Worm (Caenorhabditis elegans) whole organism, L2 larva: ENCODE data around the gene cyp-34A1.

Experiments
- R02D3.7 ChIP-seq: fragments of 150-350 bp; optimal IDR thresholded peaks from 2 replicates; lab custom pipeline; 2014; ENCODE audit warnings: missing biosample characterization, missing genetic modification characterization
- aly-2 ChIP-seq: fragments of 150-350 bp; optimal IDR thresholded peaks from 2 replicates; lab custom pipeline; 2014; ENCODE audit warnings: missing biosample characterization, missing genetic modification characterization
- blmp-1 ChIP-seq: sonication (generic microtip); optimal IDR thresholded peaks from 2 replicates; lab custom pipeline; 2017; ENCODE audit warnings: missing genetic modification characterization, mild to moderate bottlenecking, missing compliant biosample characterization, antibody characterized with exemption, moderate library complexity; ENCODE audit not compliant: insufficient read depth
- ceh-16 ChIP-seq: fragments of 150-350 bp; optimal IDR thresholded peaks from 2 replicates; lab custom pipeline; 2014; ENCODE audit warnings: missing biosample characterization, missing genetic modification characterization
- nhr-12 ChIP-seq: fragments of 150-350 bp; optimal IDR thresholded peaks from 2 replicates; lab custom pipeline; 2014; ENCODE audit warnings: missing biosample characterization, missing genetic modification characterization
- nhr-21 ChIP-seq: fragments of 150-350 bp; optimal IDR thresholded peaks from 2 replicates; lab custom pipeline; 2014; ENCODE audit warnings: missing biosample characterization, missing genetic modification characterization
- nhr-23 ChIP-seq: fragments of 150-350 bp; optimal IDR thresholded peaks from 2 replicates; lab custom pipeline; 2014; ENCODE audit warnings: missing biosample characterization, missing genetic modification reagents, missing genetic modification characterization
- nhr-25 ChIP-seq: fragments of 150-350 bp; sonication (generic microtip); optimal IDR thresholded peaks from 3 replicates; lab custom pipeline; 2014; ENCODE audit warnings: missing biosample characterization, missing genetic modification characterization
- skn-1 ChIP-seq: sonication (generic microtip); optimal IDR thresholded peaks from 2 replicates; lab custom pipeline; 2017; ENCODE audit warnings: missing biosample characterization, missing genetic modification characterization
- snpc-4 ChIP-seq: fragments of 150-350 bp; optimal IDR thresholded peaks from 2 replicates; lab custom pipeline; 2014; ENCODE audit warnings: missing biosample characterization, missing genetic modification characterization
- unc-62 ChIP-seq: fragments of 150-350 bp; optimal IDR thresholded peaks from 2 replicates; lab custom pipeline; 2014; ENCODE audit warnings: missing biosample characterization, missing genetic modification reagents, missing genetic modification characterization
- ztf-11 ChIP-seq: sonication (generic microtip); optimal IDR thresholded peaks from 2 replicates; lab custom pipeline; 2017; ENCODE audit warnings: missing biosample characterization, missing genetic modification characterization
- ztf-4 ChIP-seq: fragments of 150-350 bp; optimal IDR thresholded peaks from 2 replicates; lab custom pipeline; 2014; ENCODE audit warnings: missing biosample characterization, missing genetic modification characterization

DNA sequence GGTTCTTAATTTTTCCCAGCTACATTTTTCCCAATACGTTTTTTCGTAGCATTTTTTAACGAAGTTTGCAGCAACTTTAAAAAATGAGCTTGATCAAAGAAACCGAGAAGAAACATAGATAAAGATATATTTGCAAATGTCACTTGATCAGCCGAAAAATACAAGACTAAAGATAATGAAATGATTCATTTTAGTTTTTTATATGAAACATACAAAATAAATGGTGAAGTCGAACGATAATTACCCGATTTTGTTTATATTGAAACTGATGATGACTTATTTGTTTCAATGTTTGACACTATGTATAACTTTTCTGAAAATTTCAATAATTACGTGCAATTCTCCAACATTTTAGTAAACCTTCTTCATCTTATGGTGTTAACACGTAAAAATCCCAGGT, 19.5 kb downstream of the cyp-34A1 start, which contains the start of gene srw-22:
- no peak for TF ChIP-seq nhr-21 (tag; lab: Kevin White, UChicago)
- TF ChIP-seq unc-62 (GFP tag; lab: Kevin White, UChicago) = no peak
- TF ChIP-seq ztf-4 (tag; lab: Kevin White, UChicago) = no peak
- TF ChIP-seq ceh-16 (tag; lab: Kevin White, UChicago) = no peak
- TF ChIP-seq nhr-12 = no peak
- no peak for TF ChIP-seq ztf-11 (tag; lab: Kevin White, UChicago)
- TF ChIP-seq skn-1 (tag; lab: Kevin White, UChicago) = no peak
- no peak for TF ChIP-seq snpc-4 (tag; lab: Kevin White, UChicago)
- no peak for TF ChIP-seq nhr-25 (tag; lab: Kevin White, UChicago)
- no peak for TF ChIP-seq R02D3.7 (tag; lab: Kevin White, UChicago)
- no peak for TF ChIP-seq blmp-1 (tag; lab: Kevin White, UChicago)
- no peak for TF ChIP-seq aly-2
- TF ChIP-seq nhr-23 (tag; lab: Kevin White, UChicago) = no peak
